Worm (Caenorhabditis elegans) whole organism, L4 larva: Measurements from ENCODE around the gene pot-3.

Experiments used
- ceh-82 ChIP-seq: sonication (generic microtip); optimal IDR thresholded peaks from 2 replicates; lab custom pipeline; 2017; ENCODE audit warnings: missing biosample characterization, missing genetic modification characterization
- dpl-1 ChIP-seq: fragments of 150-350 bp; optimal IDR thresholded peaks from 2 replicates; lab custom pipeline; 2014; ENCODE audit warnings: missing biosample characterization, missing genetic modification reagents, missing genetic modification characterization
- lin-15B ChIP-seq: fragments of 150-350 bp; sonication (generic microtip); optimal IDR thresholded peaks from 3 replicates; lab custom pipeline; 2014; ENCODE audit warnings: missing biosample characterization, missing genetic modification characterization
- lin-39 ChIP-seq: fragments of 150-350 bp; optimal IDR thresholded peaks from 2 replicates; lab custom pipeline; 2014; ENCODE audit warnings: missing biosample characterization, missing genetic modification reagents, missing genetic modification characterization
- mdl-1 ChIP-seq, 2 experiments: fragments of 150-350 bp in 1 of 2; sonication (generic microtip) in 1 of 2; optimal IDR thresholded peaks; 2 replicates each; lab custom pipeline; 2014 to 2017; ENCODE audit warnings: missing biosample characterization in 2 of 2, missing genetic modification characterization in 2 of 2
- mes-2 ChIP-seq: sonication (generic microtip); optimal IDR thresholded peaks from 2 replicates; lab custom pipeline; 2016; ENCODE audit warnings: missing genotype, mild to moderate bottlenecking, missing genetic modification characterization, missing compliant biosample characterization; ENCODE audit not compliant: poor library complexity, severe bottlenecking
- unc-62 ChIP-seq, 3 experiments: fragments of 150-350 bp in 1 of 3; sonication (generic microtip); optimal IDR thresholded peaks in 2 of 3; peaks in 1 of 3; 1 replicate in 1 of 3; 2 replicates in 2 of 3; lab custom pipeline; 2014 to 2017; ENCODE audit warnings: missing biosample characterization in 3 of 3, missing genetic modification characterization in 3 of 3, missing genetic modification reagents in 3 of 3, missing genotype in 1 of 3

The pot-3 gene

ce11 chrIII:13778816-13779215, 1.2 kb upstream of the pot-3 start:
- TF ChIP-seq mdl-1 (tag; optimal IDR thresholded peaks at IDR 0.05; lab: Kevin White, UChicago) (peak in 1 of 2 experiments; percentile 32), ceh-82 (tag; lab: Kevin White, UChicago) (no peak), dpl-1 (no peak), lin-15B (tag; lab: Kevin White, UChicago) (no peak), lin-39 (tag; lab: Kevin White, UChicago) (no peak)

DNA sequence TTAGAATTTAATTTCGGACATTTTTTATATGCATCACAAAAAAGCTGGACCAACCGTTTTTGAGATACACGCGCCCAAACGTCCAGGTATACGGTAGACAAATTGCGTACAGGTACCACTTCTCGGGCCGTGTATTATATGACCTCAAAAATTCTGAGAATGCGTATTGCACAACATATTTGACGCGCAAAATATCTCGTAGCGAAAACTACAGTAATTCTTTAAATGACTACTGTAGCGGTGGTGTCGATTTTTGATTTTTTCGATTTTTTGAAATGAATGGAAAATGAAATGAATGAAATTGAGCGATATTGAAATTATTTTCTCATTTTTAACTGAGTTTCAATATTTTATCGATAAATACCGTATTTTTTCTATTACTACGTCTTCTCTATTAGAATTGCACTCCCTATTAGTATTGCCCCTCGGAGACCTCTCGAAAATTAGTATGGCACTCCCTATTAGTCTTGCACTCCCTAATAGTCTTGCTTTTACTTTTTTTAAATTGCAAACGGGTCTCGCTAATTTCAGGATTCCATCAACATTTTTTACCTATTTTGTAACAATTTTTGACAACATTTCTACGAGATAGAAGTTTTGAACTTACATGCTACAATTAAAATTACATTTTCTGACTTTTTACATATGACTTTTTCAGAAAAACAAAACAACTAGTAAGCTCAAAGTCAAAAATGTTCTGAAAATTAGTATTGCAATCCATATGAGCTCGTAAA, 488 bp upstream of the pot-3 start:
- TF ChIP-seq lin-39 (tag; lab: Kevin White, UChicago) (no peak), mes-2 (tag; lab: Kevin White, UChicago) (peak; percentile 39), unc-62 (GFP tag; optimal IDR thresholded peaks at IDR 0.05 in 1 of 2; lab: Kevin White, UChicago) (peak in 1 of 2 experiments; percentile 95), unc-62 (tag; optimal IDR thresholded peaks at IDR 0.05; lab: Kevin White, UChicago) (no peak)
